Fruit fly (Drosophila melanogaster) whole organism, wandering third instar larva: Measurements from ENCODE around the gene CG15539.

Experiments
- Abd-B ChIP-seq: fragments of >200 bp; optimal IDR thresholded peaks from 2 replicates; lab custom pipeline; 2017; ENCODE audit warnings: missing biosample characterization, missing genetic modification characterization
- CG32264 ChIP-seq: fragments of 200-800 bp; sonication (Bioruptor generic); optimal IDR thresholded peaks from 2 replicates; lab custom pipeline; 2016; ENCODE audit warnings: missing biosample characterization, missing genetic modification characterization
- CG9705 ChIP-seq: fragments of 200-800 bp; sonication (Bioruptor generic); optimal IDR thresholded peaks from 2 replicates; lab custom pipeline; 2018; ENCODE audit warnings: missing biosample characterization, mild to moderate bottlenecking, missing genetic modification characterization
- CrebA ChIP-seq: fragments of 200-800 bp; sonication (Bioruptor generic); optimal IDR thresholded peaks from 2 replicates; lab custom pipeline; 2016; ENCODE audit warnings: missing biosample characterization, mild to moderate bottlenecking, missing genetic modification characterization, borderline replicate concordance
- Dfd ChIP-seq: fragments of >200 bp; optimal IDR thresholded peaks from 2 replicates; lab custom pipeline; 2017; ENCODE audit warnings: missing biosample characterization, missing genetic modification characterization
- Dif ChIP-seq: fragments of 200-275, 200-300 bp; sonication (Bioruptor generic); optimal IDR thresholded peaks from 2 replicates; lab custom pipeline; 2018; ENCODE audit warnings: missing biosample characterization, missing genetic modification characterization; ENCODE audit not compliant: partially characterized antibody
- GATAd ChIP-seq: sonication (Bioruptor generic); optimal IDR thresholded peaks from 2 replicates; lab custom pipeline; 2016; ENCODE audit warnings: missing biosample characterization, missing genetic modification characterization
- HLH106 ChIP-seq: fragments of 200-800 bp; optimal IDR thresholded peaks from 3 replicates; lab custom pipeline; 2019; ENCODE audit warnings: missing biosample characterization, mild to moderate bottlenecking, missing genetic modification characterization, moderate library complexity
- Hr78 ChIP-seq: fragments of >200 bp; optimal IDR thresholded peaks from 2 replicates; lab custom pipeline; 2017; ENCODE audit warnings: missing biosample characterization, missing genetic modification characterization
- Hr83 ChIP-seq: fragments of 200-300 bp; sonication (Bioruptor generic); optimal IDR thresholded peaks from 2 replicates; lab custom pipeline; 2016; ENCODE audit warnings: missing biosample characterization, mild to moderate bottlenecking, missing genetic modification characterization, moderate library complexity; ENCODE audit not compliant: poor library complexity, severe bottlenecking
- Jra ChIP-seq: sonication (Bioruptor generic); optimal IDR thresholded peaks from 2 replicates; lab custom pipeline; 2016; ENCODE audit warnings: missing biosample characterization, missing genetic modification characterization
- Mio ChIP-seq: sonication (Bioruptor generic); optimal IDR thresholded peaks from 2 replicates; lab custom pipeline; 2016; ENCODE audit warnings: missing biosample characterization, missing genetic modification characterization
- N ChIP-seq: fragments of >200 bp; optimal IDR thresholded peaks from 2 replicates; lab custom pipeline; 2018; ENCODE audit warnings: missing biosample characterization, missing external identifiers, missing genetic modification characterization
- OdsH ChIP-seq: fragments of 200-800 bp; sonication (Bioruptor generic); optimal IDR thresholded peaks from 2 replicates; lab custom pipeline; 2016; ENCODE audit warnings: missing biosample characterization, mild to moderate bottlenecking, missing genetic modification characterization
- Rel ChIP-seq, 2 experiments: fragments of 200-800 bp; sonication (Bioruptor generic) in 1 of 2; optimal IDR thresholded peaks; 2 replicates in 1 of 2; 3 replicates in 1 of 2; lab custom pipeline; 2016 to 2019; ENCODE audit warnings: mild to moderate bottlenecking in 2 of 2, missing biosample characterization in 2 of 2, missing genetic modification characterization in 2 of 2, moderate library complexity in 1 of 2
- Sp1 ChIP-seq: fragments of 200-800 bp; sonication (Bioruptor generic); optimal IDR thresholded peaks from 3 replicates; lab custom pipeline; 2019; ENCODE audit warnings: missing biosample characterization, mild to moderate bottlenecking, missing genetic modification characterization, moderate library complexity
- Vsx2 ChIP-seq: fragments of 200-300, 225-300 bp; sonication (Bioruptor generic); optimal IDR thresholded peaks from 2 replicates; lab custom pipeline; 2018; ENCODE audit warnings: missing biosample characterization, missing genetic modification characterization; ENCODE audit not compliant: partially characterized antibody
- br ChIP-seq: fragments of 200-800 bp; sonication (Bioruptor generic); optimal IDR thresholded peaks from 2 replicates; lab custom pipeline; 2016; ENCODE audit warnings: missing biosample characterization, missing genetic modification characterization
- brk ChIP-seq: fragments of 200-800 bp; sonication (Bioruptor generic); optimal IDR thresholded peaks from 2 replicates; lab custom pipeline; 2016; ENCODE audit warnings: missing biosample characterization, mild to moderate bottlenecking, missing genetic modification characterization
- dl ChIP-seq, 2 experiments: fragments of 175-275, 200-275 bp in 1 of 2; fragments of 200-275 bp in 1 of 2; sonication (Bioruptor generic); optimal IDR thresholded peaks; lab custom pipeline; 2018; ENCODE audit warnings: mild to moderate bottlenecking in 2 of 2, missing biosample characterization in 2 of 2, missing genetic modification characterization in 2 of 2, moderate library complexity in 2 of 2; ENCODE audit not compliant: partially characterized antibody in 2 of 2, insufficient read depth in 1 of 2
- dmrt93B ChIP-seq: fragments of 200-800 bp; sonication (Bioruptor generic); optimal IDR thresholded peaks from 2 replicates; lab custom pipeline; 2018; ENCODE audit warnings: missing biosample characterization, mild to moderate bottlenecking, missing genetic modification characterization
- ey ChIP-seq: fragments of 200-800 bp; sonication (Bioruptor generic); optimal IDR thresholded peaks from 2 replicates; lab custom pipeline; 2016; ENCODE audit warnings: missing biosample characterization, missing genetic modification characterization
- fru ChIP-seq: fragments of 200-800 bp; sonication (Bioruptor generic); optimal IDR thresholded peaks from 3 replicates; lab custom pipeline; 2016; ENCODE audit warnings: missing biosample characterization, mild to moderate bottlenecking, missing genetic modification characterization
- h ChIP-seq: fragments of 200-800 bp; sonication (Bioruptor generic); optimal IDR thresholded peaks from 3 replicates; lab custom pipeline; 2016; ENCODE audit warnings: missing biosample characterization, mild to moderate bottlenecking, missing genetic modification characterization
- jim ChIP-seq: fragments of 175-275, 200-325 bp; sonication (Bioruptor generic); optimal IDR thresholded peaks from 2 replicates; lab custom pipeline; 2016; ENCODE audit warnings: missing biosample characterization, mild to moderate bottlenecking, missing genetic modification characterization
- lola ChIP-seq: fragments of >200 bp; optimal IDR thresholded peaks from 2 replicates; lab custom pipeline; 2017; ENCODE audit warnings: missing biosample characterization, missing genetic modification characterization
- psq ChIP-seq: fragments of 200-800 bp; sonication (Bioruptor generic); optimal IDR thresholded peaks from 3 replicates; lab custom pipeline; 2017; ENCODE audit warnings: missing biosample characterization, mild to moderate bottlenecking, missing genetic modification characterization, moderate library complexity
- rgr ChIP-seq: fragments of 200-800 bp; sonication (Bioruptor generic); optimal IDR thresholded peaks from 3 replicates; lab custom pipeline; 2016; ENCODE audit warnings: missing biosample characterization, mild to moderate bottlenecking, missing genetic modification characterization
- sage ChIP-seq: fragments of 200-800 bp; sonication (Bioruptor generic); optimal IDR thresholded peaks from 2 replicates; lab custom pipeline; 2016; ENCODE audit warnings: missing biosample characterization, mild to moderate bottlenecking, missing genetic modification characterization
- sv ChIP-seq: fragments of 200-800 bp; sonication (Bioruptor generic); optimal IDR thresholded peaks from 3 replicates; lab custom pipeline; 2016; ENCODE audit warnings: missing biosample characterization, missing genetic modification characterization
- tai ChIP-seq: sonication (Bioruptor generic); optimal IDR thresholded peaks from 2 replicates; lab custom pipeline; 2016; ENCODE audit warnings: missing biosample characterization, missing genetic modification characterization
- woc ChIP-seq: sonication (Bioruptor generic); optimal IDR thresholded peaks from 2 replicates; lab custom pipeline; 2016; ENCODE audit warnings: missing biosample characterization, mild to moderate bottlenecking, missing genetic modification characterization

The CG15539 gene

DNA sequence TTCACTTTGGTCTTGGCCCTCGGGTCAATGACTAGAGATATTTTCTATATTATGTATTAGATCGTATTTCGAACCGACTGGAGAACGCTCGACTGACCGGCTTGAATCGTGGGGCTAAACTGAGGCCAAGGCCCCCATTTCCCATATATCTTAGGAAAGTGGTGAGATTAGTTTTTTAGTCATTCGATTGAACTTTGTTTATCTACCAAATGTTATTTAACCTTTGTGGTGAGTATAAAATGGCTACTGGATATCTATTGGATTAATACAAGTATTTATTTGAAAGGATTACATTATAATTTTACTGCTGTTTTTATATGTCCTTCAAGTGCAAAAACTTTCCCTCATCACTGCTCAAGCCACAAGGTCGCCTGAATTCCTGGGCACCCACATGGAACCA, 2.4 kb upstream of the CG15539 start, which contains the start of gene CG31371:
CG31371 (minus strand) TSS at position 101 of the 400 bp plus-strand sequence.
- TF ChIP-seq psq (GFP tag; lab: Kevin White, UChicago): no peak
- no peak for TF ChIP-seq sage
- no peak for TF ChIP-seq h (GFP tag; lab: Kevin White, UChicago)
- TF ChIP-seq brk (GFP tag; lab: Kevin White, UChicago): no peak
- TF ChIP-seq Mio (GFP tag; lab: Kevin White, UChicago): no peak
- TF ChIP-seq CrebA (GFP tag; lab: Kevin White, UChicago): no peak
- TF ChIP-seq tai (GFP tag; lab: Kevin White, UChicago): no peak
- no peak for TF ChIP-seq Hr83 (GFP tag; lab: Kevin White, UChicago)
- TF ChIP-seq Dfd (GFP tag; lab: Kevin White, UChicago): no peak
- no peak for TF ChIP-seq N
- no peak for TF ChIP-seq Sp1
- TF ChIP-seq ey (GFP tag; lab: Kevin White, UChicago): no peak
- no peak for TF ChIP-seq sv (GFP tag; lab: Kevin White, UChicago)
- no peak for TF ChIP-seq Rel (GFP tag; optimal IDR thresholded peaks at IDR 0.05; lab: Kevin White, UChicago)
- no peak for TF ChIP-seq Rel (tag; optimal IDR thresholded peaks at IDR 0.05; lab: Kevin White, UChicago)
- no peak for TF ChIP-seq Jra
- no peak for TF ChIP-seq Abd-B (GFP tag; lab: Kevin White, UChicago)
- TF ChIP-seq, all 38 proteins: peak for 0

DNA sequence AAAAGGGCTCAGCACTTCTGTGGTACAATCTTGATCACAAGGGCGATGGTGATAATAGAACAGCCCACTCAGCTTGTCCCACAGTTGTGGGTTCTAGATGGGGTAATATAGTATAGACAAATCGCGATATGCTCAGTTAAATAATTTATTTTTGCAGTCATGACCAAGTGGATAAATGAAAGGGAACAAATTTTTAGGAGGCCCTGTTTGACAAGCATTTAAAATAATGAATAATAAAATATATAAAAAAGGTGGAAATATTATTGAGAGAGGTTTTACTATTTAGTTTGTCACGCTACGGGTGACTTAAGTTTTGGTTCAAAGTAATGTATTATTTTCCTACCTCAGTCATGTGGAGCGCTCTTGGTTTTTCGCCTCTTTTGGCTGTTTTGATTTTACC, 1.9 kb downstream of the CG15539 start, which contains the start of gene CG34041:
CG34041 (plus strand) TSS at position 301 of the 400 bp plus-strand sequence.
- TF ChIP-seq CG9705 (GFP tag; lab: Kevin White, UChicago) (no peak), Hr78 (GFP tag; lab: Kevin White, UChicago) (no peak), woc (GFP tag; lab: Kevin White, UChicago) (no peak), ey (GFP tag; lab: Kevin White, UChicago) (no peak), sage (no peak), jim (GFP tag; lab: Kevin White, UChicago) (no peak), sv (GFP tag; lab: Kevin White, UChicago) (no peak), N (no peak), lola (GFP tag; lab: Kevin White, UChicago) (no peak), fru (GFP tag; lab: Kevin White, UChicago) (no peak), Dif (GFP tag; lab: Kevin White, UChicago) (no peak), OdsH (GFP tag; lab: Kevin White, UChicago) (no peak)

DNA sequence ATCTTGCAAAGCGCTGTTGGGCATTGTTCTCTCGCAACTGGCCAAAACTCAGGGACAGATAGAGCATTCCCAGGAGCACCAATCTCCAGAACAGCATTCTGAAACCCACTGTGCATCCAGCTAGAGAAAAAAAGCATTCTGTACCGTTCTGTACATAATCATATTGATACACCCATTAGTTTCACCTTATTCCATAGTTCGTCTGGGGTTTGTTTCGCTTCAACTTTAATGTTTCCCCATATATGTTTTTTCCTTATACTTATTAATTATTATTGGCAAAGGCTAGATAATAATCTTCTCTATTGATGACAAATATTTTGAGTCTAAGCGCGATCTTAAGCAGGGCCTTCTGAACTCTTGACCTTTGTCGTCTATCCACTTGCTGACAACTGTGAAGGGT, 6.3 kb downstream of the CG15539 start, which contains the start of gene PH4alphaNE2:
PH4alphaNE2 (minus strand) TSS at position 101 of the 400 bp plus-strand sequence.
- no peak for TF ChIP-seq ey (GFP tag; lab: Kevin White, UChicago)
- TF ChIP-seq Mio (GFP tag; lab: Kevin White, UChicago): no peak
- no peak for TF ChIP-seq rgr (GFP tag; lab: Kevin White, UChicago)
- TF ChIP-seq psq (GFP tag; lab: Kevin White, UChicago): no peak
- TF ChIP-seq fru (GFP tag; lab: Kevin White, UChicago): no peak
- TF ChIP-seq h (GFP tag; lab: Kevin White, UChicago): no peak
- no peak for TF ChIP-seq tai (GFP tag; lab: Kevin White, UChicago)
- no peak for TF ChIP-seq Hr78 (GFP tag; lab: Kevin White, UChicago)

DNA sequence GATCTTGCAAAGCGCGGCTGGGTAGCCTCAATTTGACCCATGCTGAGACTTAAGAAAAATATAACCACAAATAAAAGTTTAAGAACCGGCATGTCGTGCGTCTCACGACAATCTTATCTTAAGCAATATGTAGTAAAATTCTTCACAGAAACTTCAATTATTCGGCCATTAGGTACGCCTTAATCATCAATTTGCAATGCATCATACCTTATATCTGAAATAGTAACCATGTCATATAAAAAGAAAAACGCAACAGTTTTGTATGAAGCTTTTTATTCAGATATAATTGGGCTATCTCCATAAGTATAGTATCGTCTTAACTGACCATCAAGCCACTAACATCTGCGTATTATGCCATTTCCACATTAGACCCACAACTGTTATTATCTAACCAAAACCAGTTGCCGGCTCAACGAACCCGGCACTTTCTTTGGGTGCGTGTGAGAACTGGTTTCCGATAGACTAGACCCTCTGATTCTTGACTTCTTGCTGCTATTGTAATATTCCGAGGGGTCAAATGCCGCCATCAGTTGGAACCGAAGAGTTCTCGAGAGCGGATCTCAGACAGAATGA, 8.6 kb downstream of the CG15539 start, which contains the start of the genes CG31524 and CG9698:
CG31524 (minus strand) TSS at position 101 of the 573 bp plus-strand sequence.
CG9698 (plus strand) TSS at position 523 of the 573 bp plus-strand sequence.
- no peak for TF ChIP-seq Hr83 (GFP tag; lab: Kevin White, UChicago)
- TF ChIP-seq CG32264: no peak
- no peak for TF ChIP-seq Dfd (GFP tag; lab: Kevin White, UChicago)
- TF ChIP-seq dmrt93B (GFP tag; lab: Kevin White, UChicago): no peak
- TF ChIP-seq h (GFP tag; lab: Kevin White, UChicago): no peak
- no peak for TF ChIP-seq sv (GFP tag; lab: Kevin White, UChicago)
- no peak for TF ChIP-seq dl (GFP tag; optimal IDR thresholded peaks at IDR 0.05; lab: Kevin White, UChicago; ENCODE audit: insufficient read depth in 1 of 2, partially characterized antibody in 2 of 2)
- no peak for TF ChIP-seq lola (GFP tag; lab: Kevin White, UChicago)
- TF ChIP-seq br (GFP tag; lab: Kevin White, UChicago): no peak
- TF ChIP-seq psq (GFP tag; lab: Kevin White, UChicago): no peak
- no peak for TF ChIP-seq rgr (GFP tag; lab: Kevin White, UChicago)
- no peak for TF ChIP-seq CG9705 (GFP tag; lab: Kevin White, UChicago)
- TF ChIP-seq GATAd (GFP tag; lab: Kevin White, UChicago): no peak
- TF ChIP-seq Mio (GFP tag; lab: Kevin White, UChicago): no peak
- TF ChIP-seq HLH106 (tag; lab: Kevin White, UChicago): no peak
- no peak for TF ChIP-seq Hr78 (GFP tag; lab: Kevin White, UChicago)
- TF ChIP-seq Vsx2 (GFP tag; lab: Kevin White, UChicago): no peak
